Worm (Caenorhabditis elegans): ENCODE data around the gene H03G16.1.

DNA sequence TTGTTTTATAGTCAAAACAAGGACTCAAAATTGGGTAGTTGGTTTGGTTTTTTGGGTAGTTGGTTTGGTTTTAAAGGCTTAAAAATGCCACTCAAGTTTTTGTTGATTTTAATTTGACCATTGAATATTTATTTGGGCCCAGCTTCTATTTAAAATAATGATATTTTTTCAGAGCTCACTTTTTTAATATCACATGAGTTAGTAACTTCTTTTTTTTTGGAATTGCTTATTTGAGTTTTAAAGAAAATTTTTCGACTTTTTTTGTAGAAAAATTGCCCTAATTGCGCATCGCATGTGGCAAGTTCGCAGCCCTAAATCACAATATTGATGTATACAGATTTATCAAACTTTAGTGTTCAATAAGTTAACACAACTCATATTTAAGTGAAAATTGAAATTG, 17.9 kb upstream of the H03G16.1 start:
- no peak for TF ChIP-seq hlh-13 (GFP tag; optimal IDR thresholded peaks at IDR 0.05)
- no peak for TF ChIP-seq ahr-1 (tag; optimal IDR thresholded peaks at IDR 0.05)

All from whole organism, late embryonic.